Worm (Caenorhabditis elegans) whole organism, mixed stage, embryonic: Measurements from ENCODE around the gene pigk-1.
A peak's percentile ranks its signal among the peaks of the same experiment; 100 is the strongest.

Source experiments
- M03D4.4 ChIP-seq: sonication (generic microtip); optimal IDR thresholded peaks from 2 replicates; lab custom pipeline; 2017; ENCODE audit warnings: mild to moderate bottlenecking, missing genetic modification characterization, missing compliant biosample characterization
- bed-3 ChIP-seq: fragments of 200-800 bp; sonication (Bioruptor generic); optimal IDR thresholded peaks from 3 replicates; lab custom pipeline; 2018; ENCODE audit warnings: mild to moderate bottlenecking, missing genetic modification characterization, moderate library complexity, missing compliant biosample characterization
- ceh-39 ChIP-seq: fragments of 150-350 bp; optimal IDR thresholded peaks from 2 replicates; lab custom pipeline; 2014; ENCODE audit warnings: missing biosample characterization, missing genetic modification characterization
- ceh-83 ChIP-seq: fragments of 200-800 bp; sonication (Bioruptor generic); optimal IDR thresholded peaks from 2 replicates; lab custom pipeline; 2018; ENCODE audit warnings: mild to moderate bottlenecking, missing genetic modification characterization, missing compliant biosample characterization
- ces-1 ChIP-seq: fragments of 150-350 bp; optimal IDR thresholded peaks from 2 replicates; lab custom pipeline; 2014; ENCODE audit warnings: missing biosample characterization, missing genetic modification reagents, missing genetic modification characterization
- cnd-1 ChIP-seq: fragments of 200-800 bp; sonication (Bioruptor generic); optimal IDR thresholded peaks from 2 replicates; lab custom pipeline; 2018; ENCODE audit warnings: mild to moderate bottlenecking, missing genetic modification characterization, missing compliant biosample characterization
- drap-1 ChIP-seq: fragments of 200-800 bp; sonication (Bioruptor generic); optimal IDR thresholded peaks from 3 replicates; lab custom pipeline; 2018; ENCODE audit warnings: mild to moderate bottlenecking, missing genetic modification characterization, missing compliant biosample characterization
- elt-1 ChIP-seq: sonication (generic microtip); optimal IDR thresholded peaks from 2 replicates; lab custom pipeline; 2017; ENCODE audit warnings: missing genetic modification characterization, mild to moderate bottlenecking, missing compliant biosample characterization, antibody characterized with exemption, moderate library complexity, borderline replicate concordance; ENCODE audit not compliant: insufficient read depth
- elt-3 ChIP-seq: fragments of 150-350 bp; optimal IDR thresholded peaks from 2 replicates; lab custom pipeline; 2014; ENCODE audit warnings: missing biosample characterization, missing genetic modification characterization
- flh-1 ChIP-seq: fragments of 200-800 bp; sonication (Bioruptor generic); optimal IDR thresholded peaks from 2 replicates; lab custom pipeline; 2018; ENCODE audit warnings: mild to moderate bottlenecking, missing genetic modification characterization, moderate library complexity, missing compliant biosample characterization
- ham-2 ChIP-seq: fragments of 200-800 bp; sonication (Bioruptor generic); optimal IDR thresholded peaks from 2 replicates; lab custom pipeline; 2018; ENCODE audit warnings: mild to moderate bottlenecking, missing genetic modification characterization, missing compliant biosample characterization
- hlh-1 ChIP-seq: fragments of 150-350 bp; optimal IDR thresholded peaks from 2 replicates; lab custom pipeline; 2014; ENCODE audit warnings: missing biosample characterization, missing genetic modification reagents, missing genetic modification characterization
- lin-32 ChIP-seq: fragments of 200-800 bp; sonication (Bioruptor generic); optimal IDR thresholded peaks from 2 replicates; lab custom pipeline; 2018; ENCODE audit warnings: mild to moderate bottlenecking, missing genetic modification characterization, missing compliant biosample characterization
- lsy-2 ChIP-seq: fragments of 150-350 bp; optimal IDR thresholded peaks from 2 replicates; lab custom pipeline; 2014; ENCODE audit warnings: missing biosample characterization, missing genetic modification characterization
- mep-1 ChIP-seq: fragments of 150-350 bp; optimal IDR thresholded peaks from 2 replicates; lab custom pipeline; 2017; ENCODE audit warnings: missing biosample characterization, missing genetic modification reagents, missing genetic modification characterization, inconsistent platforms
- mls-2 ChIP-seq: sonication (generic microtip); optimal IDR thresholded peaks from 2 replicates; lab custom pipeline; 2016; ENCODE audit warnings: mild to moderate bottlenecking, missing genetic modification characterization, moderate library complexity, missing compliant biosample characterization
- nhr-237 ChIP-seq: fragments of 150-350 bp; optimal IDR thresholded peaks from 2 replicates; lab custom pipeline; 2014; ENCODE audit warnings: missing biosample characterization, missing genetic modification characterization
- nhr-28 ChIP-seq: fragments of 150-350 bp; optimal IDR thresholded peaks from 2 replicates; lab custom pipeline; 2014; ENCODE audit warnings: missing biosample characterization, missing genetic modification characterization
- nhr-76 ChIP-seq: sonication (generic microtip); optimal IDR thresholded peaks from 2 replicates; lab custom pipeline; 2017; ENCODE audit warnings: missing biosample characterization, missing genetic modification characterization
- pha-4 ChIP-seq: fragments of 150-350 bp; optimal IDR thresholded peaks from 2 replicates; lab custom pipeline; 2018; ENCODE audit warnings: missing biosample characterization, missing genetic modification reagents, missing genetic modification characterization
- sem-2 ChIP-seq: fragments of 200-800 bp; sonication (Bioruptor generic); optimal IDR thresholded peaks from 2 replicates; lab custom pipeline; 2018; ENCODE audit warnings: mild to moderate bottlenecking, missing genetic modification characterization, missing compliant biosample characterization
- snpc-4 ChIP-seq: fragments of 150-350 bp; optimal IDR thresholded peaks from 2 replicates; lab custom pipeline; 2014; ENCODE audit warnings: missing biosample characterization, missing genetic modification characterization
- sptf-1 ChIP-seq: sonication (generic microtip); optimal IDR thresholded peaks from 2 replicates; lab custom pipeline; 2017; ENCODE audit warnings: mild to moderate bottlenecking, missing genetic modification characterization, moderate library complexity, missing compliant biosample characterization
- tbx-8 ChIP-seq: fragments of 200-800 bp; sonication (Bioruptor generic); optimal IDR thresholded peaks from 2 replicates; lab custom pipeline; 2018; ENCODE audit warnings: mild to moderate bottlenecking, missing genetic modification characterization, moderate library complexity, missing compliant biosample characterization
- unc-39 ChIP-seq: fragments of 150-350 bp; optimal IDR thresholded peaks from 2 replicates; lab custom pipeline; 2014; ENCODE audit warnings: missing biosample characterization, missing genetic modification characterization
- unc-62 ChIP-seq: fragments of 150-350 bp; optimal IDR thresholded peaks from 2 replicates; lab custom pipeline; 2014; ENCODE audit warnings: missing biosample characterization, missing genetic modification reagents, missing genetic modification characterization
- zip-8 ChIP-seq: fragments of 150-350 bp; optimal IDR thresholded peaks from 2 replicates; lab custom pipeline; 2014; ENCODE audit warnings: missing biosample characterization, missing genetic modification characterization
- ztf-11 ChIP-seq: fragments of 150-350 bp; optimal IDR thresholded peaks from 2 replicates; lab custom pipeline; 2014; ENCODE audit warnings: missing biosample characterization, missing genetic modification characterization

pigk-1 gene

ce11 chrIV:11148788-11149366, 39.1 kb upstream of the pigk-1 start:
- TF ChIP-seq tbx-8 (GFP tag; lab: Kevin White, UChicago) (no peak), ztf-11 (tag; lab: Kevin White, UChicago) (no peak), flh-1 (GFP tag; lab: Kevin White, UChicago) (no peak), elt-1 (tag; lab: Kevin White, UChicago) (no peak), lsy-2 (no peak)
- TF ChIP-seq, all 35 proteins: peak for 0

- TF ChIP-seq mep-1 (tag; lab: Kevin White, UChicago) (no peak), bed-3 (no peak), drap-1 (GFP tag; lab: Kevin White, UChicago) (no peak), tbx-8 (GFP tag; lab: Kevin White, UChicago) (no peak), lsy-2 (no peak), nhr-76 (no peak), nhr-237 (tag; lab: Kevin White, UChicago) (no peak), ham-2 (GFP tag; lab: Kevin White, UChicago) (no peak), lin-32 (GFP tag; lab: Kevin White, UChicago) (no peak), pha-4 (tag; lab: Kevin White, UChicago) (no peak), unc-62 (no peak), sptf-1 (tag; lab: Kevin White, UChicago) (no peak)
- TF ChIP-seq, all 35 proteins: peak for 0
These were observed 37.2 kb upstream of the pigk-1 start, which contains the start of gene pigq-1 for ce11 chrIV:11146962-11147470. Gene pigq-1, minus strand, starts transcription at chrIV:11147247.

DNA sequence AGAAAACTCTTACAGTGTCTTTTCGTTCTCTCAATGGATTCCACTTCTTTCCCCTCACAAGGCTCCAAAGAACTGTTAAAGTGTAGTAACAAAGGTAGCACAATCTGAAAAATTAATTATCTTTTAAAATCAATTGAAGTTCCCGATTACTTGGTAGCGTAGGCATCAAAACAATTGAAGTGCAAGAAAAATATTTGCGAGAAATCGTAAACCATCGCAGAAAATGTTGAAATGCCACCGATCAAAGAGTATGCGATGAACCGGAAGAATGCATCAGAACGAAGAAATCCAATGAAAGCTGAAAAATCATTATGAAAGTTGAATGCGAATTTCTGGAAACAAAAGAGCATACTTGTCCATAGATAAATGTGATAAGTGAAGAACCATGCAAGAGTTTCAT, 36.7 kb upstream of the pigk-1 start:
- no peak for TF ChIP-seq hlh-1
- no peak for TF ChIP-seq nhr-76
- no peak for TF ChIP-seq lsy-2
- no peak for TF ChIP-seq ceh-39 (tag; lab: Kevin White, UChicago)
- TF ChIP-seq, all 35 proteins: peak for 0

- TF ChIP-seq nhr-28 (no peak), snpc-4 (no peak), lin-32 (GFP tag; lab: Kevin White, UChicago) (no peak), ceh-83 (GFP tag; lab: Kevin White, UChicago) (no peak), ztf-11 (tag; lab: Kevin White, UChicago) (no peak), cnd-1 (tag; lab: Kevin White, UChicago) (no peak), pha-4 (tag; lab: Kevin White, UChicago) (no peak), zip-8 (no peak), sem-2 (GFP tag; lab: Kevin White, UChicago) (no peak), nhr-76 (no peak), lsy-2 (no peak), M03D4.4 (tag; lab: Kevin White, UChicago) (no peak)
These were observed 36.1 kb upstream of the pigk-1 start for ce11 chrIV:11145929-11146339.

ce11 chrIV:11143228-11143444, 33.3 kb upstream of the pigk-1 start, which contains the start of gene F01G4.4:
Gene F01G4.4, plus strand, starts transcription at chrIV:11143345.
- no peak for TF ChIP-seq cnd-1 (tag; lab: Kevin White, UChicago)
- TF ChIP-seq, all 35 proteins: peak for 0

ce11 chrIV:11142314-11143227, 32.8 kb upstream of the pigk-1 start, which contains the start of gene skih-2:
Gene skih-2, minus strand, starts transcription at chrIV:11142364.
- TF ChIP-seq ces-1 (GFP tag; lab: Kevin White, UChicago) (peak; percentile 89), mep-1 (tag; lab: Kevin White, UChicago) (peak; percentile 32), nhr-237 (tag; lab: Kevin White, UChicago) (peak; percentile 27), lsy-2 (peak; percentile 65), elt-3 (tag; lab: Kevin White, UChicago) (no peak), mls-2 (tag; lab: Kevin White, UChicago) (no peak), unc-39 (tag; lab: Kevin White, UChicago) (peak; percentile 64), pha-4 (tag; lab: Kevin White, UChicago) (peak; percentile 26)
